Worm (Caenorhabditis elegans) whole organism, L1 larva: Measurements from ENCODE around the gene ZK355.2.

Experiments used
- Y116A8C.19 ChIP-seq: sonication (generic microtip); optimal IDR thresholded peaks from 2 replicates; lab custom pipeline; 2016; ENCODE audit warnings: missing compliant biosample characterization, missing genetic modification characterization, borderline replicate concordance
- alr-1 ChIP-seq: fragments of 200-800 bp; sonication (Bioruptor generic); optimal IDR thresholded peaks from 2 replicates; lab custom pipeline; 2018; ENCODE audit warnings: borderline replicate concordance, mild to moderate bottlenecking, missing genetic modification characterization, missing compliant biosample characterization
- aly-2 ChIP-seq: fragments of 150-350 bp; optimal IDR thresholded peaks from 2 replicates; lab custom pipeline; 2014; ENCODE audit warnings: missing biosample characterization, missing genetic modification characterization
- ama-1 ChIP-seq: fragments of 150-350 bp; optimal IDR thresholded peaks from 2 replicates; lab custom pipeline; 2014
- blmp-1 ChIP-seq: fragments of 150-350 bp; optimal IDR thresholded peaks from 2 replicates; lab custom pipeline; 2014; ENCODE audit warnings: missing biosample characterization, missing genetic modification characterization
- ceh-88 ChIP-seq: fragments of 200-800 bp; sonication (Bioruptor generic); IDR thresholded peaks from 2 replicates; pipeline ENCODE4 v1.3.6; 2022; ENCODE audit warnings: missing genetic modification characterization, missing compliant biosample characterization
- ceh-90 ChIP-seq: sonication (generic microtip); optimal IDR thresholded peaks from 2 replicates; lab custom pipeline; 2016; ENCODE audit warnings: missing genetic modification characterization, missing compliant biosample characterization
- ces-1 ChIP-seq: fragments of 150-350 bp; optimal IDR thresholded peaks from 2 replicates; lab custom pipeline; 2014; ENCODE audit warnings: missing biosample characterization, missing genetic modification reagents, missing genetic modification characterization
- dsc-1 ChIP-seq: sonication (generic microtip); optimal IDR thresholded peaks from 2 replicates; lab custom pipeline; 2016; ENCODE audit warnings: mild to moderate bottlenecking, missing genetic modification characterization, missing compliant biosample characterization
- efl-1 ChIP-seq, 4 experiments: fragments of 150-350 bp; optimal IDR thresholded peaks in 3 of 4; peaks in 1 of 4; 1 replicate in 1 of 4; 2 replicates in 3 of 4; lab custom pipeline; 2014; ENCODE audit warnings: missing biosample characterization in 2 of 4, missing genetic modification characterization in 2 of 4, missing genetic modification reagents in 2 of 4
- efl-3 ChIP-seq: fragments of 200-800 bp; sonication (Bioruptor generic); optimal IDR thresholded peaks from 2 replicates; lab custom pipeline; 2018; ENCODE audit warnings: mild to moderate bottlenecking, missing genetic modification characterization, missing compliant biosample characterization
- egl-13 ChIP-seq: sonication (generic microtip); optimal IDR thresholded peaks from 2 replicates; lab custom pipeline; 2016; ENCODE audit warnings: missing genotype, missing genetic modification reagents, missing genetic modification characterization, missing compliant biosample characterization
- egl-27 ChIP-seq, 2 experiments: fragments of 150-350 bp in 1 of 2; sonication (generic microtip); optimal IDR thresholded peaks; 3 replicates each; lab custom pipeline; 2017 to 2018; ENCODE audit warnings: missing biosample characterization in 2 of 2, missing genetic modification characterization in 2 of 2, missing genetic modification reagents in 2 of 2
- elt-2 ChIP-seq: sonication (generic microtip); optimal IDR thresholded peaks from 2 replicates; lab custom pipeline; 2016; ENCODE audit warnings: missing genetic modification characterization, mild to moderate bottlenecking, inconsistent platforms, missing compliant biosample characterization, missing genetic modification reagents
- elt-3 ChIP-seq, 6 experiments: fragments of 150-350 bp in 1 of 6; sonication (generic microtip); optimal IDR thresholded peaks; 2 replicates each; lab custom pipeline; 2017 to 2018; ENCODE audit warnings: missing biosample characterization in 6 of 6, missing genetic modification characterization in 6 of 6, inconsistent platforms in 1 of 6
- fkh-10 ChIP-seq: sonication (generic microtip); optimal IDR thresholded peaks from 2 replicates; lab custom pipeline; 2017; ENCODE audit warnings: missing biosample characterization, missing genetic modification reagents, missing genetic modification characterization
- fkh-4 ChIP-seq: sonication (generic microtip); optimal IDR thresholded peaks from 2 replicates; lab custom pipeline; 2016; ENCODE audit warnings: missing compliant biosample characterization, missing genetic modification characterization, borderline replicate concordance
- fkh-8 ChIP-seq: sonication (generic microtip); optimal IDR thresholded peaks from 2 replicates; lab custom pipeline; 2016; ENCODE audit warnings: mild to moderate bottlenecking, missing genetic modification characterization, missing compliant biosample characterization
- lin-13 ChIP-seq: fragments of 150-350 bp; optimal IDR thresholded peaks from 2 replicates; lab custom pipeline; 2014; ENCODE audit warnings: missing biosample characterization, missing genetic modification reagents, missing genetic modification characterization
- lin-14 ChIP-seq: fragments of 200-800 bp; sonication (Bioruptor generic); optimal IDR thresholded peaks from 2 replicates; lab custom pipeline; 2018; ENCODE audit warnings: mild to moderate bottlenecking, missing genetic modification characterization, moderate library complexity, missing compliant biosample characterization
- lin-39 ChIP-seq: fragments of 150-350 bp; optimal IDR thresholded peaks from 2 replicates; lab custom pipeline; 2014; ENCODE audit warnings: missing biosample characterization, missing genetic modification reagents, missing genetic modification characterization
- lir-3 ChIP-seq: sonication (generic microtip); optimal IDR thresholded peaks from 2 replicates; lab custom pipeline; 2016; ENCODE audit warnings: mild to moderate bottlenecking, missing genetic modification characterization, moderate library complexity, missing compliant biosample characterization; ENCODE audit not compliant: poor library complexity
- lsy-2 ChIP-seq, 2 experiments: fragments of 150-350 bp; optimal IDR thresholded peaks; 2 replicates each; lab custom pipeline; 2014; ENCODE audit warnings: missing biosample characterization in 2 of 2, missing genetic modification characterization in 2 of 2
- mab-9 ChIP-seq: fragments of 200-800 bp; sonication (Bioruptor generic); IDR thresholded peaks from 2 replicates; pipeline ENCODE4 v1.3.6; 2022; ENCODE audit warnings: missing genetic modification reagents, missing genetic modification characterization, missing compliant biosample characterization
- nhr-11 ChIP-seq: fragments of 150-350 bp; optimal IDR thresholded peaks from 2 replicates; lab custom pipeline; 2014; ENCODE audit warnings: missing biosample characterization, missing genetic modification characterization
- nhr-12 ChIP-seq: sonication (generic microtip); optimal IDR thresholded peaks from 2 replicates; lab custom pipeline; 2017; ENCODE audit warnings: missing biosample characterization, missing genetic modification characterization
- nhr-47 ChIP-seq: sonication (generic microtip); optimal IDR thresholded peaks from 2 replicates; lab custom pipeline; 2016; ENCODE audit warnings: mild to moderate bottlenecking, missing genetic modification characterization, moderate library complexity, missing compliant biosample characterization
- nhr-76 ChIP-seq: sonication (generic microtip); optimal IDR thresholded peaks from 2 replicates; lab custom pipeline; 2017; ENCODE audit warnings: missing biosample characterization, missing genetic modification characterization
- nhr-77 ChIP-seq: fragments of 150-350 bp; optimal IDR thresholded peaks from 2 replicates; lab custom pipeline; 2014; ENCODE audit warnings: missing biosample characterization, missing genetic modification characterization
- nhr-85 ChIP-seq: sonication (generic microtip); peaks from one replicate; lab custom pipeline; 2016; ENCODE audit warnings: missing genetic modification characterization, inconsistent platforms, missing compliant biosample characterization
- rnt-1 ChIP-seq: sonication (generic microtip); optimal IDR thresholded peaks from 2 replicates; lab custom pipeline; 2016; ENCODE audit warnings: mild to moderate bottlenecking, missing genetic modification characterization, moderate library complexity, missing compliant biosample characterization
- snpc-4 ChIP-seq: fragments of 150-350 bp; optimal IDR thresholded peaks from 2 replicates; lab custom pipeline; 2014; ENCODE audit warnings: missing biosample characterization, missing genetic modification characterization
- sox-4 ChIP-seq: sonication (generic microtip); optimal IDR thresholded peaks from 2 replicates; lab custom pipeline; 2016; ENCODE audit warnings: missing genetic modification characterization, missing compliant biosample characterization
- sptf-1 ChIP-seq: fragments of 150-350 bp; optimal IDR thresholded peaks from 2 replicates; lab custom pipeline; 2014; ENCODE audit warnings: missing biosample characterization, missing genetic modification characterization
- sup-37 ChIP-seq: fragments of 200-800 bp; sonication (Bioruptor generic); optimal IDR thresholded peaks from 2 replicates; lab custom pipeline; 2018; ENCODE audit warnings: mild to moderate bottlenecking, missing genetic modification characterization, missing compliant biosample characterization
- tbx-2 ChIP-seq: sonication (generic microtip); optimal IDR thresholded peaks from 2 replicates; lab custom pipeline; 2016; ENCODE audit warnings: missing genetic modification characterization, missing compliant biosample characterization
- tlp-1 ChIP-seq: fragments of 150-350 bp; optimal IDR thresholded peaks from 2 replicates; lab custom pipeline; 2014; ENCODE audit warnings: missing biosample characterization, missing genetic modification characterization
- unc-30 ChIP-seq: sonication (generic microtip); optimal IDR thresholded peaks from 2 replicates; lab custom pipeline; 2017; ENCODE audit warnings: missing biosample characterization, missing genetic modification characterization
- unc-86 ChIP-seq: sonication (generic microtip); optimal IDR thresholded peaks from 2 replicates; lab custom pipeline; 2016; ENCODE audit warnings: missing genetic modification characterization, missing compliant biosample characterization
- xbp-1 ChIP-seq: sonication (generic microtip); optimal IDR thresholded peaks from 2 replicates; lab custom pipeline; 2016; ENCODE audit warnings: missing genetic modification characterization, missing compliant biosample characterization
- zag-1 ChIP-seq: fragments of 150-350 bp; optimal IDR thresholded peaks from 2 replicates; lab custom pipeline; 2014; ENCODE audit warnings: missing biosample characterization, missing genetic modification characterization
- ztf-4 ChIP-seq: fragments of 150-350 bp; optimal IDR thresholded peaks from 2 replicates; lab custom pipeline; 2014; ENCODE audit warnings: missing biosample characterization, missing genetic modification characterization

The ZK355.2 gene

DNA sequence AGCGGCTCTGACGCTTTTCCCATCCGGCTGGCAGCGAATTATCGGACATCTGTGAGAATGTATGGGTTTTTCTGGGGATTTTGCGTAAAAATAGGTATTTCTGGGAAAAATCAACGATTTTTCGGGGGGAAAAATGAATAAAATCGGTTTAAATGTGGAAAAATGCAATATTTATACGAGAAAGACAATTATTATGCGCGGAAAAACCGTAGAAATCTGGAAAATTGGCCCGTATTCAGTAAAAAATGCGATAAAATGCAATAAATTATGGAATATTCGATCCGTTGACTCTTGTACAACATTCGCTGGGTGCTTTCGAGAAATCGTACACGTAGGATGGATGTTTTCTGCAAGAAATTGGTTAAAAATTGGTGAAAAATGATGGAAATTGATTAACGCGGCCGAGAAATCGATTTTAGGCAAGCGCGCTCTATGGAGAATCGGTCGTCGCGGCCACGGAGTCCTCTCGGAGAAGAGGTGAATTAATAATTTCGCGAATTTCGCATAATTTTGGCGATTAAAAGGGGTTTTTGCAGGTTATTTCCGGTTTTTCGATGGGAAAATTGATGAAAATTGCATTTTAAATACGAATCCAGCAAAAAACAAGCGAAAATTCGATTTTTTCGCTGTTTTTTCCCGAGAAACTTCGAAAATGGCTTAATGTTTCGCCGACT is 34.6 kb upstream of the ZK355.2 start, which contains the start of gene pinn-1 (continued):
- TF ChIP-seq egl-13 (tag; lab: Kevin White, UChicago) = peak; percentile 97
- TF ChIP-seq zag-1 (tag; lab: Kevin White, UChicago) = no peak
- peak; percentile 56 for TF ChIP-seq ztf-4 (tag; lab: Kevin White, UChicago)
- TF ChIP-seq tbx-2 (tag; lab: Kevin White, UChicago) = peak; percentile 95
- TF ChIP-seq lsy-2 (tag; optimal IDR thresholded peaks at IDR 0.05; lab: Kevin White, UChicago) = peak; percentile 90 to 91
- TF ChIP-seq mab-9 (GFP tag; lab: Robert Waterston, UW) = peak; percentile 95
- TF ChIP-seq efl-1 (optimal IDR thresholded peaks at IDR 0.05; lab: Kevin White, UChicago) = peak; percentile 87 to 89
- TF ChIP-seq efl-1 (GFP tag; optimal IDR thresholded peaks at IDR 0.05 in 1 of 2; lab: Kevin White, UChicago) = peak; percentile 83 to 98
- TF ChIP-seq dsc-1 = peak; percentile 97
- no peak for TF ChIP-seq tlp-1
- TF ChIP-seq snpc-4 (tag; lab: Kevin White, UChicago) = peak; percentile 75
- TF ChIP-seq nhr-85 (tag; lab: Kevin White, UChicago) = peak; percentile 97
- peak; percentile 81 for TF ChIP-seq lin-39 (tag; lab: Kevin White, UChicago)
- TF ChIP-seq egl-27 (tag; optimal IDR thresholded peaks at IDR 0.05; lab: Kevin White, UChicago) = no peak
- peak; percentile 89 for TF ChIP-seq unc-86 (tag; lab: Kevin White, UChicago)
- TF ChIP-seq fkh-10 = peak; percentile 75
- peak; percentile 88 for TF ChIP-seq Y116A8C.19 (tag; lab: Kevin White, UChicago)
- TF ChIP-seq lir-3 (tag; lab: Kevin White, UChicago) = peak; percentile 97
- peak; percentile 92 for TF ChIP-seq xbp-1 (tag; lab: Kevin White, UChicago)
- peak; percentile 89 for TF ChIP-seq efl-3 (GFP tag; lab: Kevin White, UChicago)
- TF ChIP-seq fkh-4 (tag; lab: Kevin White, UChicago) = peak; percentile 99
- TF ChIP-seq ces-1 = no peak
- peak; percentile 100 for TF ChIP-seq rnt-1
- TF ChIP-seq nhr-12 (tag; lab: Kevin White, UChicago) = no peak
- no peak for TF ChIP-seq nhr-76
- TF ChIP-seq ceh-90 (tag; lab: Kevin White, UChicago) = peak; percentile 97
- TF ChIP-seq fkh-8 (tag; lab: Kevin White, UChicago) = peak; percentile 96
- TF ChIP-seq blmp-1 (tag; lab: Kevin White, UChicago) = peak; percentile 49
- TF ChIP-seq unc-30 (tag; lab: Kevin White, UChicago) = no peak
- peak in 2 of 6 experiments; percentile 74 to 76 for TF ChIP-seq elt-3 (tag; optimal IDR thresholded peaks at IDR 0.05; lab: Kevin White, UChicago)
- peak; percentile 86 for TF ChIP-seq elt-2 (tag; lab: Kevin White, UChicago)
- TF ChIP-seq sptf-1 = no peak
- no peak for TF ChIP-seq ama-1 (lab: Kevin White, UChicago)
- TF ChIP-seq lin-13 (GFP tag; lab: Kevin White, UChicago) = peak; percentile 91
- peak; percentile 83 for TF ChIP-seq sup-37 (GFP tag; lab: Kevin White, UChicago)
- TF ChIP-seq nhr-77 (tag; lab: Kevin White, UChicago) = peak; percentile 67
- TF ChIP-seq nhr-11 (tag; lab: Kevin White, UChicago) = peak; percentile 11
- TF ChIP-seq aly-2 (tag; lab: Kevin White, UChicago) = peak; percentile 61
- peak; percentile 92 for TF ChIP-seq lin-14 (GFP tag; lab: Kevin White, UChicago)
- peak; percentile 97 for TF ChIP-seq nhr-47 (tag; lab: Kevin White, UChicago)
- no peak for TF ChIP-seq alr-1 (tag; lab: Kevin White, UChicago)
- TF ChIP-seq sox-4 (tag; lab: Kevin White, UChicago) = peak; percentile 95
- peak; percentile 79 for TF ChIP-seq ceh-88 (GFP tag; lab: Robert Waterston, UW)
